Worm (Caenorhabditis elegans) whole organism, young adult: ENCODE results near the gene gut-2.

Source experiments
- B0261.1 ChIP-seq: sonication (generic microtip); optimal IDR thresholded peaks from 2 replicates; lab custom pipeline; 2016; ENCODE audit warnings: mild to moderate bottlenecking, missing genetic modification characterization, moderate library complexity, missing compliant biosample characterization
- F37B4.10 ChIP-seq: fragments of 200-800 bp; sonication (Bioruptor generic); IDR thresholded peaks from 2 replicates; pipeline ENCODE4 v1.3.6; 2022; ENCODE audit warnings: missing genetic modification characterization, missing compliant biosample characterization
- F39B2.1 ChIP-seq: fragments of 200-800 bp; sonication (Bioruptor generic); IDR thresholded peaks from 2 replicates; pipeline ENCODE4 v1.3.6; 2022; ENCODE audit warnings: missing genetic modification reagents, missing genetic modification characterization, missing compliant biosample characterization
- ama-1 ChIP-seq, 3 experiments: fragments of 150-350 bp in 1 of 3; sonication (generic microtip) in 2 of 3; optimal IDR thresholded peaks; 2 replicates each; lab custom pipeline; 2014 to 2018; ENCODE audit warnings: missing biosample characterization in 2 of 3, missing genetic modification characterization in 2 of 3, missing genetic modification reagents in 2 of 3
- die-1 ChIP-seq: sonication (generic microtip); optimal IDR thresholded peaks from 2 replicates; lab custom pipeline; 2016; ENCODE audit warnings: missing genotype, mild to moderate bottlenecking, missing genetic modification characterization, missing compliant biosample characterization
- hsf-1 ChIP-seq: fragments of 200-800 bp; sonication (Bioruptor generic); IDR thresholded peaks from 2 replicates; pipeline ENCODE4 v1.3.6; 2022; ENCODE audit warnings: missing genetic modification reagents, missing genetic modification characterization, missing compliant biosample characterization
- lag-1 ChIP-seq: fragments of 200-800 bp; sonication (Bioruptor generic); IDR thresholded peaks from 2 replicates; pipeline ENCODE4 v1.3.6; 2022; ENCODE audit warnings: missing genetic modification reagents, missing genetic modification characterization, missing compliant biosample characterization
- let-526 ChIP-seq: fragments of 200-800 bp; sonication (Bioruptor generic); IDR thresholded peaks from 2 replicates; pipeline ENCODE4 v1.3.6; 2022; ENCODE audit warnings: missing genetic modification reagents, missing genetic modification characterization, missing compliant biosample characterization
- nhr-120 ChIP-seq: fragments of 200-800 bp; sonication (Bioruptor generic); IDR thresholded peaks from 2 replicates; pipeline ENCODE4 v1.3.6; 2022; ENCODE audit warnings: missing genetic modification characterization, missing compliant biosample characterization
- snpc-4 ChIP-seq, 5 experiments: fragments of 150-350 bp in 1 of 5; sonication (generic microtip) in 4 of 5; optimal IDR thresholded peaks; 2 replicates each; lab custom pipeline; 2014 to 2018; ENCODE audit warnings: missing genetic modification characterization in 5 of 5, missing biosample characterization in 3 of 5, antibody characterized with exemption in 2 of 5, mild to moderate bottlenecking in 2 of 5, missing compliant biosample characterization in 2 of 5, missing genotype in 2 of 5, moderate library complexity in 2 of 5, missing genetic modification reagents in 1 of 5
- unc-62 ChIP-seq: fragments of 150-350 bp; optimal IDR thresholded peaks from 2 replicates; lab custom pipeline; 2014; ENCODE audit warnings: missing biosample characterization, missing genetic modification reagents, missing genetic modification characterization
- ztf-28 ChIP-seq: fragments of 200-800 bp; sonication (Bioruptor generic); IDR thresholded peaks from 2 replicates; pipeline ENCODE4 v1.3.6; 2022; ENCODE audit warnings: missing genetic modification reagents, missing genetic modification characterization, missing compliant biosample characterization

DNA sequence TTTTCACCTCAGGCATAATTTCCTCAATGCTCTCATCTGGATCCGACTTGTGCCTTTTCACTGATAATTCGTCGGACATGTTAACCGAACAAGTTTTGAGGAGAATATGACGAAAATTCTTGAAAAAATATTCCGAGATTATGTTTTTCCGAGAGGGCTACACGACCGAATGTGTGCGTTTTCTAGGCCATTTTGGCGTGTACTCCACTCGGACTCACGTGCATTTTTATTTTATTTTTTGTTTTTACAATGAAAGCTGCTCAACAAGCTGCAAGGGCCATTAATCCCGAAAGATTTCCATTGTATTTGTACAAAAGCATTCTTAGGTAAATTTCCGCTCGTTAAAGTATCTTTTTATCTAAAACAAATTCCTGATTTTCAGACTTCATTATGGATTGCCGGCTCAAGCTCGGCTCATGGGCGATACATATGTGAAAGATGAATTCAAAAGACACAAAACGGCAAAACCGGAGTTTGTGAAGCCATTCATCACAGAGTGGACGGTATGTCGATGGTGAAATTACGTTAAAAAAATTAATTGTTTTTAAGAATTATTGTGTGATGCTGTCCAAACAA lies 29.2 kb upstream of the gut-2 start, which contains the start of the genes F25H9.6 and F25H9.7:
- TF ChIP-seq hsf-1 (GFP tag; lab: Robert Waterston, UW) (peak; percentile 60; the same call in 1 of the 2 replicates), nhr-120 (GFP tag; lab: Robert Waterston, UW) (0 out of 2 replicates have a peak, but pooled peaks have one; percentile 58), lag-1 (GFP tag; lab: Robert Waterston, UW) (no peak), F39B2.1 (0 out of 2 replicates have a peak, but pooled peaks have one; percentile 45), ama-1 (optimal IDR thresholded peaks at IDR 0.05; lab: Kevin White, UChicago) (no peak), ama-1 (GFP tag; optimal IDR thresholded peaks at IDR 0.05; lab: Kevin White, UChicago) (peak in 1 of 2 experiments; percentile 63), unc-62 (no peak), ztf-28 (GFP tag; lab: Robert Waterston, UW) (0 out of 2 replicates have a peak, but pooled peaks have one; percentile 70), B0261.1 (tag; lab: Kevin White, UChicago) (peak; percentile 11), die-1 (no peak), F37B4.10 (GFP tag; lab: Robert Waterston, UW) (no peak), snpc-4 (GFP tag; optimal IDR thresholded peaks at IDR 0.05; lab: Kevin White, UChicago) (no peak), snpc-4 (tag; optimal IDR thresholded peaks at IDR 0.05; lab: Kevin White, UChicago) (peak in 1 of 4 experiments; percentile 54), let-526 (peak; percentile 77)
